Worm (Caenorhabditis elegans) whole organism, L1 larva: ENCODE results near the gene W08F4.1.

ENCODE experiments used
- egl-13 ChIP-seq: sonication (generic microtip); optimal IDR thresholded peaks from 2 replicates; lab custom pipeline; 2016; ENCODE audit warnings: missing genotype, missing genetic modification reagents, missing genetic modification characterization, missing compliant biosample characterization
- egl-27 ChIP-seq, 2 experiments: fragments of 150-350 bp in 1 of 2; sonication (generic microtip); optimal IDR thresholded peaks; 3 replicates each; lab custom pipeline; 2017 to 2018; ENCODE audit warnings: missing biosample characterization in 2 of 2, missing genetic modification characterization in 2 of 2, missing genetic modification reagents in 2 of 2
- isw-1 ChIP-seq: fragments of 200-800 bp; sonication (Bioruptor generic); IDR thresholded peaks from 2 replicates; pipeline ENCODE4 v1.3.6; 2022; ENCODE audit warnings: missing genetic modification characterization, missing compliant biosample characterization
- lin-39 ChIP-seq: fragments of 150-350 bp; optimal IDR thresholded peaks from 2 replicates; lab custom pipeline; 2014; ENCODE audit warnings: missing biosample characterization, missing genetic modification reagents, missing genetic modification characterization
- lir-3 ChIP-seq: sonication (generic microtip); optimal IDR thresholded peaks from 2 replicates; lab custom pipeline; 2016; ENCODE audit warnings: mild to moderate bottlenecking, missing genetic modification characterization, moderate library complexity, missing compliant biosample characterization; ENCODE audit not compliant: poor library complexity
- nhr-28 ChIP-seq: fragments of 150-350 bp; optimal IDR thresholded peaks from 2 replicates; lab custom pipeline; 2014; ENCODE audit warnings: missing biosample characterization, missing genetic modification characterization
- nhr-77 ChIP-seq: fragments of 150-350 bp; optimal IDR thresholded peaks from 2 replicates; lab custom pipeline; 2014; ENCODE audit warnings: missing biosample characterization, missing genetic modification characterization
- nhr-84 ChIP-seq: sonication (generic microtip); optimal IDR thresholded peaks from 2 replicates; lab custom pipeline; 2017; ENCODE audit warnings: missing biosample characterization, missing genetic modification characterization
- pag-3 ChIP-seq: sonication (generic microtip); optimal IDR thresholded peaks from 2 replicates; lab custom pipeline; 2017; ENCODE audit warnings: missing genetic modification characterization, mild to moderate bottlenecking, missing compliant biosample characterization, antibody characterized with exemption, borderline replicate concordance; ENCODE audit not compliant: insufficient read depth
- unc-62 ChIP-seq: fragments of 150-350 bp; optimal IDR thresholded peaks from 2 replicates; lab custom pipeline; 2014; ENCODE audit warnings: missing biosample characterization, missing genetic modification reagents, missing genetic modification characterization
- zag-1 ChIP-seq: fragments of 150-350 bp; optimal IDR thresholded peaks from 2 replicates; lab custom pipeline; 2014; ENCODE audit warnings: missing biosample characterization, missing genetic modification characterization

DNA sequence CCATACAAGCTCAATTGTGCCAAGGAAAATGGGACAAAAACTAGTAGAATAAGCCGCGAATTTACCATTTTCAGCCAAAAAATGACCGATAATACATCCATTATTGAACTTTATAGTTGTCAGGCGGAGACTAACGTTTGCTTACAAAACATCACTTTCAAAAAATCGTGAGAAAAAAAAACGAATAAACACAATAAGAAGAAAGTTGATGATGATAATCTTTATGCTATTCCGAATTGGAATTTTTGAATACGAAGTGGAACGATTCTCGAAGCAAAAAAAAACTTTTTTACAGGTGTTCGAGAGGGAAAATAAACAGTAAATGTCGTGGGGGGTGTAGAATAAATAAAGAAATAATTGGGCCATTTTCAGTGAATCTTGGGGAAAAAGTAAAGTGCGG, 15.7 kb upstream of the W08F4.1 start, which contains the start of gene W08F4.7:
- TF ChIP-seq unc-62 (GFP tag; lab: Kevin White, UChicago) (no peak), zag-1 (tag; lab: Kevin White, UChicago) (no peak), nhr-84 (tag; lab: Kevin White, UChicago) (no peak), lin-39 (tag; lab: Kevin White, UChicago) (no peak), isw-1 (GFP tag; lab: Robert Waterston, UW) (no peak), nhr-77 (tag; lab: Kevin White, UChicago) (no peak), egl-27 (tag; optimal IDR thresholded peaks at IDR 0.05; lab: Kevin White, UChicago) (no peak), lir-3 (tag; lab: Kevin White, UChicago) (no peak), egl-13 (no peak), nhr-28 (tag; lab: Kevin White, UChicago) (no peak), pag-3 (tag; lab: Kevin White, UChicago) (no peak)
